Worm (Caenorhabditis elegans) whole organism, L2 larva: ENCODE results near the gene str-230.

Source experiments
- R02D3.7 ChIP-seq: fragments of 150-350 bp; optimal IDR thresholded peaks from 2 replicates; lab custom pipeline; 2014; ENCODE audit warnings: missing biosample characterization, missing genetic modification characterization
- dmd-4 ChIP-seq: sonication (generic microtip); optimal IDR thresholded peaks from 2 replicates; lab custom pipeline; 2017; ENCODE audit warnings: missing biosample characterization, missing genetic modification characterization
- nhr-11 ChIP-seq: fragments of 150-350 bp; optimal IDR thresholded peaks from 2 replicates; lab custom pipeline; 2014; ENCODE audit warnings: missing biosample characterization, missing genetic modification characterization

DNA sequence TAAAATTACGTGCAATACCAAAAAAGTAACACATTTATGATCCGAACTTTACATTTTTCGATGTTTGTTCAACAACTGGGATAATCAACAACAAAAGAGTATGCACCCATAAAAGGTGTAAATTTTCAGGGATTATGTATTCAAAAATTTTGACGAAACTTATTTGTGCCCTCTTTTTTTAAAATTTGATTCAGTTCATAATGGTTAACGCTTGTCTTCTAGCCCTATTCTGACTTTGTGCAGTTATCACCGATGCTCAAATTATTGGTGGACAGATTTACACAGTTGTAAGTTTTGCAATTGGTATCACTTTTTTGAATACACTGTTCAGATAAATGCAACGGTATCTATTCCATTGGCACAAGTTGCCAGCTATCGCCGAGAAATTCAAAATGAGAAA, 38.0 kb upstream of the str-230 start, which contains the start of gene K02E11.6:
- no peak for TF ChIP-seq R02D3.7
- no peak for TF ChIP-seq nhr-11 (tag; lab: Kevin White, UChicago)
- no peak for TF ChIP-seq dmd-4
